Fruit fly (Drosophila melanogaster) whole organism: ENCODE data around the gene CG8915.

Experiments used
- CG8478 ChIP-seq: fragments of >200 bp; optimal IDR thresholded peaks from 2 replicates; lab custom pipeline; 2018; ENCODE audit warnings: inconsistent platforms
- Dll ChIP-seq: fragments of >200 bp; optimal IDR thresholded peaks from 2 replicates; lab custom pipeline; 2017
- pan ChIP-seq: fragments of >200 bp; optimal IDR thresholded peaks from 2 replicates; lab custom pipeline; 2017
- psq ChIP-seq: fragments of >200 bp; optimal IDR thresholded peaks from 2 replicates; lab custom pipeline; 2017
- usp ChIP-seq: fragments of >200 bp; optimal IDR thresholded peaks from 2 replicates; lab custom pipeline; 2017; ENCODE audit warnings: missing biosample characterization, missing genetic modification characterization, mixed read lengths

DNA sequence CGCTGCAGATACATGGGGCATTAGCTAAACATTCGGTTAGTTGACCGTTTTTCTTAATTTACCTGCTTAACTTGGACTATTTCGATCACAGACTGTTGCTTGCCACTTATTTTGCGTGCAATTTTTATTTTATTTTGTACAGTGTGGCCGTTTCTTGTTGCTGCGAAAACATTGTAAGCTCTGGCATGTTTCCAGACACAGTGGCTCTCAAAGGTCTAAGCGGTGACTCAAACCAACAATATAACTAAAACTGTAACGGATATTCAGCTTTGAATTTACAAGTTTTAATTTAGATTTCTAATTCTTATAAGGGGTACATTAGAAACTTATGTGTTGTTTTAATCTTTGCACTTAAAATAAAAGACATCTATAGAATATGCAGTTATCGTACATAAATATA lies 4.5 kb upstream of the CG8915 start, which contains the start of gene CG8675:
- TF ChIP-seq usp = no peak
- no peak for TF ChIP-seq pan (lab: Kevin White, UChicago)
- TF ChIP-seq psq (lab: Kevin White, UChicago) = no peak
- TF ChIP-seq Dll = no peak
- no peak for TF ChIP-seq CG8478 (lab: Kevin White, UChicago)
